Worm (Caenorhabditis elegans) whole organism, mixed stage, embryonic: ENCODE results near the gene str-64.

Source experiments
- M03D4.4 ChIP-seq: sonication (generic microtip); optimal IDR thresholded peaks from 2 replicates; lab custom pipeline; 2017; ENCODE audit warnings: mild to moderate bottlenecking, missing genetic modification characterization, missing compliant biosample characterization
- blmp-1 ChIP-seq: fragments of 150-350 bp; optimal IDR thresholded peaks from 2 replicates; lab custom pipeline; 2014; ENCODE audit warnings: missing biosample characterization, missing genetic modification characterization
- ceh-39 ChIP-seq: fragments of 150-350 bp; optimal IDR thresholded peaks from 2 replicates; lab custom pipeline; 2014; ENCODE audit warnings: missing biosample characterization, missing genetic modification characterization
- ceh-43 ChIP-seq: fragments of 200-800 bp; sonication (Bioruptor generic); optimal IDR thresholded peaks from 2 replicates; lab custom pipeline; 2018; ENCODE audit warnings: mild to moderate bottlenecking, missing genetic modification characterization, moderate library complexity, missing compliant biosample characterization
- ces-1 ChIP-seq: fragments of 150-350 bp; optimal IDR thresholded peaks from 2 replicates; lab custom pipeline; 2014; ENCODE audit warnings: missing biosample characterization, missing genetic modification reagents, missing genetic modification characterization
- cnd-1 ChIP-seq: fragments of 200-800 bp; sonication (Bioruptor generic); optimal IDR thresholded peaks from 2 replicates; lab custom pipeline; 2018; ENCODE audit warnings: mild to moderate bottlenecking, missing genetic modification characterization, missing compliant biosample characterization
- drap-1 ChIP-seq: fragments of 200-800 bp; sonication (Bioruptor generic); optimal IDR thresholded peaks from 3 replicates; lab custom pipeline; 2018; ENCODE audit warnings: mild to moderate bottlenecking, missing genetic modification characterization, missing compliant biosample characterization
- elt-1 ChIP-seq: sonication (generic microtip); optimal IDR thresholded peaks from 2 replicates; lab custom pipeline; 2017; ENCODE audit warnings: missing genetic modification characterization, mild to moderate bottlenecking, missing compliant biosample characterization, antibody characterized with exemption, moderate library complexity, borderline replicate concordance; ENCODE audit not compliant: insufficient read depth
- flh-1 ChIP-seq: fragments of 200-800 bp; sonication (Bioruptor generic); optimal IDR thresholded peaks from 2 replicates; lab custom pipeline; 2018; ENCODE audit warnings: mild to moderate bottlenecking, missing genetic modification characterization, moderate library complexity, missing compliant biosample characterization
- ham-2 ChIP-seq: fragments of 200-800 bp; sonication (Bioruptor generic); optimal IDR thresholded peaks from 2 replicates; lab custom pipeline; 2018; ENCODE audit warnings: mild to moderate bottlenecking, missing genetic modification characterization, missing compliant biosample characterization
- hlh-1 ChIP-seq: fragments of 150-350 bp; optimal IDR thresholded peaks from 2 replicates; lab custom pipeline; 2014; ENCODE audit warnings: missing biosample characterization, missing genetic modification reagents, missing genetic modification characterization
- lin-13 ChIP-seq: fragments of 150-350 bp; optimal IDR thresholded peaks from 2 replicates; lab custom pipeline; 2014; ENCODE audit warnings: missing biosample characterization, missing genetic modification characterization
- lin-32 ChIP-seq: fragments of 200-800 bp; sonication (Bioruptor generic); optimal IDR thresholded peaks from 2 replicates; lab custom pipeline; 2018; ENCODE audit warnings: mild to moderate bottlenecking, missing genetic modification characterization, missing compliant biosample characterization
- lsy-2 ChIP-seq: fragments of 150-350 bp; optimal IDR thresholded peaks from 2 replicates; lab custom pipeline; 2014; ENCODE audit warnings: missing biosample characterization, missing genetic modification characterization
- mab-5 ChIP-seq: fragments of 150-350 bp; optimal IDR thresholded peaks from 2 replicates; lab custom pipeline; 2014; ENCODE audit warnings: missing biosample characterization, missing genetic modification characterization
- mep-1 ChIP-seq: fragments of 150-350 bp; optimal IDR thresholded peaks from 2 replicates; lab custom pipeline; 2017; ENCODE audit warnings: missing biosample characterization, missing genetic modification reagents, missing genetic modification characterization, inconsistent platforms
- mls-2 ChIP-seq: sonication (generic microtip); optimal IDR thresholded peaks from 2 replicates; lab custom pipeline; 2016; ENCODE audit warnings: mild to moderate bottlenecking, missing genetic modification characterization, moderate library complexity, missing compliant biosample characterization
- nhr-12 ChIP-seq: fragments of 150-350 bp; optimal IDR thresholded peaks from 2 replicates; lab custom pipeline; 2014; ENCODE audit warnings: missing biosample characterization, missing genetic modification characterization
- nhr-2 ChIP-seq: fragments of 150-350 bp; optimal IDR thresholded peaks from 2 replicates; lab custom pipeline; 2014; ENCODE audit warnings: missing biosample characterization, missing genetic modification characterization
- nhr-237 ChIP-seq: fragments of 150-350 bp; optimal IDR thresholded peaks from 2 replicates; lab custom pipeline; 2014; ENCODE audit warnings: missing biosample characterization, missing genetic modification characterization
- nhr-28 ChIP-seq: fragments of 150-350 bp; optimal IDR thresholded peaks from 2 replicates; lab custom pipeline; 2014; ENCODE audit warnings: missing biosample characterization, missing genetic modification characterization
- nhr-76 ChIP-seq: sonication (generic microtip); optimal IDR thresholded peaks from 2 replicates; lab custom pipeline; 2017; ENCODE audit warnings: missing biosample characterization, missing genetic modification characterization
- pha-4 ChIP-seq: fragments of 150-350 bp; optimal IDR thresholded peaks from 2 replicates; lab custom pipeline; 2018; ENCODE audit warnings: missing biosample characterization, missing genetic modification reagents, missing genetic modification characterization
- sem-2 ChIP-seq: fragments of 200-800 bp; sonication (Bioruptor generic); optimal IDR thresholded peaks from 2 replicates; lab custom pipeline; 2018; ENCODE audit warnings: mild to moderate bottlenecking, missing genetic modification characterization, missing compliant biosample characterization
- snpc-4 ChIP-seq: fragments of 150-350 bp; optimal IDR thresholded peaks from 2 replicates; lab custom pipeline; 2014; ENCODE audit warnings: missing biosample characterization, missing genetic modification characterization
- sptf-1 ChIP-seq: sonication (generic microtip); optimal IDR thresholded peaks from 2 replicates; lab custom pipeline; 2017; ENCODE audit warnings: mild to moderate bottlenecking, missing genetic modification characterization, moderate library complexity, missing compliant biosample characterization
- tbx-8 ChIP-seq: fragments of 200-800 bp; sonication (Bioruptor generic); optimal IDR thresholded peaks from 2 replicates; lab custom pipeline; 2018; ENCODE audit warnings: mild to moderate bottlenecking, missing genetic modification characterization, moderate library complexity, missing compliant biosample characterization
- unc-120 ChIP-seq: sonication (generic microtip); optimal IDR thresholded peaks from 2 replicates; lab custom pipeline; 2017; ENCODE audit warnings: missing genetic modification characterization, missing compliant biosample characterization; ENCODE audit not compliant: poor library complexity, severe bottlenecking
- unc-62 ChIP-seq: fragments of 150-350 bp; optimal IDR thresholded peaks from 2 replicates; lab custom pipeline; 2014; ENCODE audit warnings: missing biosample characterization, missing genetic modification reagents, missing genetic modification characterization
- zip-8 ChIP-seq: fragments of 150-350 bp; optimal IDR thresholded peaks from 2 replicates; lab custom pipeline; 2014; ENCODE audit warnings: missing biosample characterization, missing genetic modification characterization
- ztf-11 ChIP-seq: fragments of 150-350 bp; optimal IDR thresholded peaks from 2 replicates; lab custom pipeline; 2014; ENCODE audit warnings: missing biosample characterization, missing genetic modification characterization

Gene str-64

ce11 chrV:3257277-3257676 is 25.8 kb upstream of the str-64 start, which contains the start of gene T28A11.22:
Gene T28A11.22, plus strand, starts transcription at chrV:3257577.
- no peak for TF ChIP-seq M03D4.4 (tag; lab: Kevin White, UChicago)
- TF ChIP-seq mls-2 (tag; lab: Kevin White, UChicago) = no peak
- TF ChIP-seq drap-1 = no peak
- TF ChIP-seq elt-1 (tag; lab: Kevin White, UChicago) = no peak
- TF ChIP-seq mab-5 = no peak
- TF ChIP-seq snpc-4 (tag; lab: Kevin White, UChicago) = no peak
- TF ChIP-seq pha-4 (tag; lab: Kevin White, UChicago) = no peak
- no peak for TF ChIP-seq ztf-11 (tag; lab: Kevin White, UChicago)
- no peak for TF ChIP-seq flh-1
- no peak for TF ChIP-seq nhr-2
- no peak for TF ChIP-seq sem-2 (GFP tag; lab: Kevin White, UChicago)
- TF ChIP-seq ceh-43 (GFP tag; lab: Kevin White, UChicago) = no peak
- TF ChIP-seq hlh-1 = no peak
- no peak for TF ChIP-seq lin-32 (GFP tag; lab: Kevin White, UChicago)
- TF ChIP-seq blmp-1 = no peak
- TF ChIP-seq ceh-39 = no peak
- TF ChIP-seq, all 35 proteins: peak for 0

ce11 chrV:3259168-3259622 is 23.9 kb upstream of the str-64 start, which contains the start of gene T28A11.16:
Gene T28A11.16, minus strand, starts transcription at chrV:3259218.
- no peak for TF ChIP-seq unc-120
- TF ChIP-seq flh-1 = no peak
- TF ChIP-seq lin-32 (GFP tag; lab: Kevin White, UChicago) = no peak
- TF ChIP-seq, all 35 proteins: peak for 0

ce11 chrV:3260075-3260474 is 23.0 kb upstream of the str-64 start, which contains the start of gene srbc-5:
Gene srbc-5, plus strand, starts transcription at chrV:3260375.
- no peak for TF ChIP-seq pha-4 (tag; lab: Kevin White, UChicago)
- TF ChIP-seq ham-2 = no peak
- TF ChIP-seq ceh-43 (GFP tag; lab: Kevin White, UChicago) = no peak
- TF ChIP-seq unc-120 = no peak
- TF ChIP-seq nhr-2 = no peak
- TF ChIP-seq mab-5 = no peak
- TF ChIP-seq snpc-4 (tag; lab: Kevin White, UChicago) = no peak
- no peak for TF ChIP-seq mep-1 (tag; lab: Kevin White, UChicago)
- no peak for TF ChIP-seq ces-1 (GFP tag; lab: Kevin White, UChicago)
- TF ChIP-seq blmp-1 = no peak
- TF ChIP-seq sptf-1 (tag; lab: Kevin White, UChicago) = no peak
- TF ChIP-seq ceh-39 = no peak
- no peak for TF ChIP-seq lin-13 (tag; lab: Kevin White, UChicago)

ce11 chrV:3266189-3266588 is 16.9 kb upstream of the str-64 start, which contains the start of gene T28A11.17:
Gene T28A11.17, minus strand, starts transcription at chrV:3266289.
- TF ChIP-seq sem-2 (GFP tag; lab: Kevin White, UChicago) = no peak
- no peak for TF ChIP-seq snpc-4 (tag; lab: Kevin White, UChicago)
- TF ChIP-seq tbx-8 (GFP tag; lab: Kevin White, UChicago) = no peak
- no peak for TF ChIP-seq ceh-43 (GFP tag; lab: Kevin White, UChicago)
- TF ChIP-seq lin-13 (tag; lab: Kevin White, UChicago) = no peak
- TF ChIP-seq nhr-237 (tag; lab: Kevin White, UChicago) = no peak
- no peak for TF ChIP-seq lsy-2 (tag; lab: Kevin White, UChicago)
- TF ChIP-seq, all 35 proteins: peak for 0

ce11 chrV:3267950-3268349 is 15.1 kb upstream of the str-64 start, which contains the start of gene T28A11.18:
Gene T28A11.18, minus strand, starts transcription at chrV:3268050.
- TF ChIP-seq nhr-237 (tag; lab: Kevin White, UChicago) = no peak
- TF ChIP-seq M03D4.4 (tag; lab: Kevin White, UChicago) = no peak

ce11 chrV:3269407-3269806 is 13.7 kb upstream of the str-64 start, which contains the start of gene T28A11.19:
Gene T28A11.19, minus strand, starts transcription at chrV:3269514.
- TF ChIP-seq drap-1 (no peak), unc-62 (no peak), zip-8 (no peak), nhr-2 (no peak), nhr-76 (tag; lab: Kevin White, UChicago) (no peak), blmp-1 (no peak), nhr-237 (tag; lab: Kevin White, UChicago) (no peak), nhr-28 (tag; lab: Kevin White, UChicago) (no peak), ces-1 (GFP tag; lab: Kevin White, UChicago) (no peak), mls-2 (tag; lab: Kevin White, UChicago) (no peak), ztf-11 (tag; lab: Kevin White, UChicago) (no peak), sptf-1 (tag; lab: Kevin White, UChicago) (no peak), nhr-12 (tag; lab: Kevin White, UChicago) (no peak), M03D4.4 (tag; lab: Kevin White, UChicago) (no peak), lsy-2 (tag; lab: Kevin White, UChicago) (no peak), snpc-4 (tag; lab: Kevin White, UChicago) (no peak), cnd-1 (tag; lab: Kevin White, UChicago) (no peak)
